Fruit fly (Drosophila melanogaster) whole organism, prepupa: ENCODE data around the gene Pex1.

ENCODE experiments used
- fd59A ChIP-seq: fragments of 200-800 bp; sonication (Bioruptor generic); optimal IDR thresholded peaks from 2 replicates; lab custom pipeline; 2017; ENCODE audit warnings: missing biosample characterization, mild to moderate bottlenecking, missing genetic modification characterization, missing genetic modification reagents
- fd85E ChIP-seq: fragments of 200-800 bp; sonication (Bioruptor generic); optimal IDR thresholded peaks from 3 replicates; lab custom pipeline; 2016; ENCODE audit warnings: missing biosample characterization, missing genetic modification characterization
- ss ChIP-seq, 2 experiments: fragments of 200-800 bp; sonication (Bioruptor generic); optimal IDR thresholded peaks; 2 replicates in 1 of 2; 3 replicates in 1 of 2; lab custom pipeline; 2017 to 2018; ENCODE audit warnings: mild to moderate bottlenecking in 2 of 2, missing biosample characterization in 2 of 2, missing genetic modification characterization in 2 of 2, moderate library complexity in 1 of 2

dm6 chr3L:14053073-14053643, 18.5 kb upstream of the Pex1 start, which contains the start of the genes CG13484 and Frl:
- TF ChIP-seq fd85E (GFP tag; lab: Kevin White, UChicago), result no peak
- no peak for TF ChIP-seq fd59A
- TF ChIP-seq ss (GFP tag; optimal IDR thresholded peaks at IDR 0.05; lab: Kevin White, UChicago), result peak; percentile 52 to 69
